Worm (Caenorhabditis elegans) whole organism, L3 larva: Measurements from ENCODE around the gene gst-40.

ENCODE experiments used
- R02D3.7 ChIP-seq: fragments of 150-350 bp; optimal IDR thresholded peaks from 2 replicates; lab custom pipeline; 2014; ENCODE audit warnings: missing biosample characterization, missing genetic modification characterization
- aly-2 ChIP-seq: fragments of 150-350 bp; optimal IDR thresholded peaks from 2 replicates; lab custom pipeline; 2014; ENCODE audit warnings: missing biosample characterization, missing genetic modification characterization
- ama-1 ChIP-seq: fragments of 150-350 bp; optimal IDR thresholded peaks from 2 replicates; lab custom pipeline; 2018
- ceh-28 ChIP-seq: fragments of 150-350 bp; optimal IDR thresholded peaks from 2 replicates; lab custom pipeline; 2014; ENCODE audit warnings: missing biosample characterization, missing genetic modification reagents, missing genetic modification characterization
- ceh-9 ChIP-seq: sonication (generic microtip); optimal IDR thresholded peaks from 2 replicates; lab custom pipeline; 2018; ENCODE audit warnings: missing biosample characterization, missing genetic modification characterization
- daf-12 ChIP-seq: fragments of 150-350 bp; optimal IDR thresholded peaks from 2 replicates; lab custom pipeline; 2014; ENCODE audit warnings: missing biosample characterization, missing genetic modification reagents, missing genetic modification characterization
- egl-27 ChIP-seq: sonication (generic microtip); optimal IDR thresholded peaks from 4 replicates; lab custom pipeline; 2017; ENCODE audit warnings: missing biosample characterization, missing genetic modification reagents, missing genetic modification characterization
- egl-5 ChIP-seq: fragments of 150-350 bp; optimal IDR thresholded peaks from 2 replicates; lab custom pipeline; 2017; ENCODE audit warnings: missing biosample characterization, missing genetic modification reagents, missing genetic modification characterization, inconsistent platforms
- elt-1 ChIP-seq: fragments of 150-350 bp; optimal IDR thresholded peaks from 2 replicates; lab custom pipeline; 2014; ENCODE audit warnings: missing biosample characterization, missing genetic modification characterization
- elt-3 ChIP-seq, 3 experiments: fragments of 150-350 bp in 1 of 3; sonication (generic microtip) in 2 of 3; optimal IDR thresholded peaks; 2 replicates in 2 of 3; 4 replicates in 1 of 3; lab custom pipeline; 2014 to 2017; ENCODE audit warnings: missing biosample characterization in 3 of 3, missing genetic modification characterization in 3 of 3
- eor-1 ChIP-seq, 2 experiments: fragments of 150-350 bp; optimal IDR thresholded peaks; 2 replicates each; lab custom pipeline; 2014 to 2018; ENCODE audit warnings: missing biosample characterization in 2 of 2, missing genetic modification characterization in 2 of 2
- hmg-11 ChIP-seq: sonication (generic microtip); optimal IDR thresholded peaks from 2 replicates; lab custom pipeline; 2016; ENCODE audit warnings: missing genetic modification characterization, missing compliant biosample characterization
- jun-1 ChIP-seq: fragments of 150-350 bp; optimal IDR thresholded peaks from 2 replicates; lab custom pipeline; 2014; ENCODE audit warnings: missing biosample characterization, missing genetic modification reagents, missing genetic modification characterization
- lin-39 ChIP-seq: fragments of 150-350 bp; optimal IDR thresholded peaks from 2 replicates; lab custom pipeline; 2018; ENCODE audit warnings: missing biosample characterization, missing genetic modification reagents, missing genetic modification characterization
- mdl-1 ChIP-seq: fragments of 150-350 bp; optimal IDR thresholded peaks from 2 replicates; lab custom pipeline; 2014; ENCODE audit warnings: missing biosample characterization, missing genetic modification characterization
- mml-1 ChIP-seq: fragments of 150-350 bp; sonication (generic microtip); optimal IDR thresholded peaks from 3 replicates; lab custom pipeline; 2014; ENCODE audit warnings: missing biosample characterization, missing genetic modification characterization
- nfya-1 ChIP-seq: sonication (generic microtip); optimal IDR thresholded peaks from 2 replicates; lab custom pipeline; 2017; ENCODE audit warnings: missing genetic modification characterization, mild to moderate bottlenecking, missing compliant biosample characterization, antibody characterized with exemption, moderate library complexity; ENCODE audit not compliant: insufficient read depth
- nhr-11 ChIP-seq: fragments of 150-350 bp; optimal IDR thresholded peaks from 2 replicates; lab custom pipeline; 2014; ENCODE audit warnings: missing biosample characterization, missing genetic modification characterization
- nhr-12 ChIP-seq: fragments of 150-350 bp; optimal IDR thresholded peaks from 2 replicates; lab custom pipeline; 2014; ENCODE audit warnings: missing biosample characterization, missing genetic modification characterization
- nhr-237 ChIP-seq: fragments of 150-350 bp; optimal IDR thresholded peaks from 2 replicates; lab custom pipeline; 2014; ENCODE audit warnings: missing biosample characterization, missing genetic modification characterization
- nhr-28 ChIP-seq: fragments of 150-350 bp; optimal IDR thresholded peaks from 2 replicates; lab custom pipeline; 2014; ENCODE audit warnings: missing biosample characterization, missing genetic modification characterization
- nhr-43 ChIP-seq: sonication (generic microtip); optimal IDR thresholded peaks from 2 replicates; lab custom pipeline; 2016; ENCODE audit warnings: mild to moderate bottlenecking, missing genetic modification characterization, missing compliant biosample characterization; ENCODE audit not compliant: poor library complexity, severe bottlenecking
- nhr-76 ChIP-seq: fragments of 150-350 bp; sonication (generic microtip); optimal IDR thresholded peaks from 5 replicates; lab custom pipeline; 2014; ENCODE audit warnings: missing biosample characterization, missing genetic modification characterization
- pha-4 ChIP-seq: fragments of 150-350 bp; optimal IDR thresholded peaks from 2 replicates; lab custom pipeline; 2014; ENCODE audit warnings: missing biosample characterization, missing genetic modification reagents, missing genetic modification characterization
- pqm-1 ChIP-seq: fragments of 150-350 bp; optimal IDR thresholded peaks from 2 replicates; lab custom pipeline; 2017; ENCODE audit warnings: missing biosample characterization, missing genetic modification characterization, inconsistent platforms
- sea-2 ChIP-seq: fragments of 150-350 bp; sonication (generic microtip); optimal IDR thresholded peaks from 4 replicates; lab custom pipeline; 2014; ENCODE audit warnings: missing biosample characterization, missing genetic modification reagents, missing genetic modification characterization
- skn-1 ChIP-seq: fragments of 150-350 bp; optimal IDR thresholded peaks from 2 replicates; lab custom pipeline; 2014; ENCODE audit warnings: missing biosample characterization, missing genetic modification characterization
- snpc-4 ChIP-seq: fragments of 150-350 bp; optimal IDR thresholded peaks from 2 replicates; lab custom pipeline; 2014; ENCODE audit warnings: missing biosample characterization, missing genetic modification characterization
- tbx-2 ChIP-seq: sonication (generic microtip); optimal IDR thresholded peaks from 2 replicates; lab custom pipeline; 2016; ENCODE audit warnings: mild to moderate bottlenecking, missing genetic modification characterization, missing compliant biosample characterization
- unc-39 ChIP-seq: sonication (generic microtip); optimal IDR thresholded peaks from 4 replicates; lab custom pipeline; 2017; ENCODE audit warnings: missing biosample characterization, missing genetic modification characterization
- unc-62 ChIP-seq: fragments of 150-350 bp; sonication (generic microtip); optimal IDR thresholded peaks from 4 replicates; lab custom pipeline; 2014; ENCODE audit warnings: missing biosample characterization, missing genetic modification reagents, missing genetic modification characterization
- zag-1 ChIP-seq: fragments of 150-350 bp; optimal IDR thresholded peaks from 2 replicates; lab custom pipeline; 2014; ENCODE audit warnings: missing biosample characterization, missing genetic modification characterization
- ztf-11 ChIP-seq: fragments of 150-350 bp; optimal IDR thresholded peaks from 2 replicates; lab custom pipeline; 2014; ENCODE audit warnings: missing biosample characterization, missing genetic modification characterization
- ztf-4 ChIP-seq: fragments of 150-350 bp; optimal IDR thresholded peaks from 2 replicates; lab custom pipeline; 2014; ENCODE audit warnings: missing biosample characterization, missing genetic modification characterization

gst-40 gene

DNA sequence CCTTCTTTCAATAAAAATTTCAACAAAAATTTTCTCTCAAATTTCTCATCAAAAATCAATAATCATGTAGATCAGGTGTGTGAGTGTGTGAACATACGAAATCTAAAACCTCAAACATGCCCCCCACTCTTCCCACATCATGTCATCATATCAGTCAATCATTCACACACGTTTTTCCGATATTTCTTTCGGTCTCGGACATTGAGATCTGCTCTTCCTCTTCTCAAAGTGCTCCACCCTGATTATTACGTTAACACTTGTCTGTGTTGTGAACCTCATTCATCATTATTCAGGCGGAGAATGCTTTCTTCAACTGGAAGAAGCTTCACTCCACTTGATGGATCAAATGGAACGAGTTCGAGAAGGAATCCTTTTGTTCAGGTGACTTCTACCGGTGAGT lies 23.9 kb upstream of the gst-40 start, which contains the start of gene kvs-5:
kvs-5 (plus strand) TSS at position 301 of the 400 bp plus-strand sequence.
- TF ChIP-seq aly-2 (tag; lab: Kevin White, UChicago): no peak
- TF ChIP-seq jun-1: no peak
- TF ChIP-seq, all 47 proteins: peak for 0

DNA sequence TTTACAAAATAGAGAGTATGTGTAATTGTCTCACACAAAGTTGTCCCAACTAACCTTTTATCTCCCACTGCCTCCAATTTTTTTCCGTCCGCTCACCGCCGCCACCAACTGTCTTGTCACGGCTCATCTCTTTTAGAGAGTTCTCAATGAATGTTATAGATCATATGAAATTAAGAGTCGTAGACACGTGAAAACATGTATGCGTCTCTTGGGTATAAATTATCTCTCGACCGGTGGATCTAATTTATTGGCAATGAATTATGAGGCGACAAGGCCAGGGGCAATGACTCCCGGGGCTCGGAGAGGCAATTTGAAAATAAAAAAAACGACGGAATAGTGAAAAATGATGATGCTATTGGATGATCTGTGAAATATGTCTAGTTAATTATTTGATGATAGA lies 19.6 kb upstream of the gst-40 start:
- TF ChIP-seq egl-27 (tag; lab: Kevin White, UChicago) (no peak), nhr-237 (tag; lab: Kevin White, UChicago) (no peak), pqm-1 (no peak), ceh-9 (no peak), daf-12 (tag; lab: Kevin White, UChicago) (no peak), ztf-4 (no peak), ceh-28 (tag; lab: Kevin White, UChicago) (no peak), hmg-11 (tag; lab: Kevin White, UChicago) (no peak), skn-1 (tag; lab: Kevin White, UChicago) (no peak), pha-4 (tag; lab: Kevin White, UChicago) (no peak), ama-1 (lab: Kevin White, UChicago) (no peak), nfya-1 (tag; lab: Kevin White, UChicago) (peak; percentile 17), elt-1 (tag; lab: Kevin White, UChicago) (no peak), unc-62 (no peak), aly-2 (tag; lab: Kevin White, UChicago) (no peak), egl-5 (tag; lab: Kevin White, UChicago) (peak; percentile 87), nhr-43 (no peak), R02D3.7 (tag; lab: Kevin White, UChicago) (no peak), mdl-1 (no peak), lin-39 (tag; lab: Kevin White, UChicago) (peak; percentile 2), tbx-2 (tag; lab: Kevin White, UChicago) (no peak)

DNA sequence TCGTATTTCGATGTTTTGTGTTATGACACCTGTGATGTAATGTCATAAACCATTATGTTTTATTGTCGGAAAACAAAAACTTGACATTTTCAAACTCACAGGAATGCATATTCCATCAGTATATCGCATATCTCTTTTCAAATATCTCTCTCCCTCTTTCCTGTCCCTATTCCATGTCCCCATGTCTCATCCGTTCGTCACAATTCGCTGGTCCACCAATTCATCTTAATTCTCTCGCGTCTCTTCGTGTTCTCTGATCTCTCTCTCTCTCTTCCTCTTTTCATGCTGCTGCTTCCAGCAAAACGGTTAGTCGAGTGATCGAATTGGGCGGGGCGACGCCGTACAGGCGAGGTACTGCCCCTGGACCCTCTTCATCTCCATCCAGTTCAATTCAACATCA lies 18.5 kb upstream of the gst-40 start:
- TF ChIP-seq elt-1 (tag; lab: Kevin White, UChicago) (no peak), snpc-4 (tag; lab: Kevin White, UChicago) (no peak), nhr-11 (tag; lab: Kevin White, UChicago) (no peak), skn-1 (tag; lab: Kevin White, UChicago) (no peak), pqm-1 (no peak), unc-62 (no peak), unc-39 (no peak), aly-2 (tag; lab: Kevin White, UChicago) (no peak)

- TF ChIP-seq snpc-4 (tag; lab: Kevin White, UChicago): no peak
- no peak for TF ChIP-seq ceh-28 (tag; lab: Kevin White, UChicago)
- no peak for TF ChIP-seq ztf-11 (tag; lab: Kevin White, UChicago)
- no peak for TF ChIP-seq sea-2 (GFP tag; lab: Kevin White, UChicago)
- TF ChIP-seq ama-1 (lab: Kevin White, UChicago): no peak
These were observed 14.0 kb upstream of the gst-40 start for ce11 chrIV:746333-746732.

DNA sequence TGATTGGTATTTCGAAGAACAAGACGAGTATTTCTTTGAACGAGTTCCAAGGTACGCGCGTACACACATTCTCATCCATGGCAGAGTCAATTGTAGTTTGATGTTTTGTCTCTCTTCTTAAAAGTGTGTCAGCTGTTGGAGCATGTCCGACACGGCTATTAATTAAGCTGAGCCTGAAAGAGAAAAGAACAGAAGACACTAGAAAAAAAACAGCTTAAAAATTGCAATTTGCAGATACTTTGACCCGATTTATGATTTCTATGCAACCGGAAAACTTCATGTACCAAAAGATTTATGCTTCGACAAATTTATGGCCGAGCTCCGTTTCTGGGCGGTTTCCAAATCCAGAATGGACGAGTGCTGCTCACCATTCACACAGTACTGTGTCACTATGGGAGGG lies 10.7 kb upstream of the gst-40 start:
- TF ChIP-seq mdl-1 (no peak), aly-2 (tag; lab: Kevin White, UChicago) (no peak), mml-1 (tag; lab: Kevin White, UChicago) (no peak), zag-1 (no peak), unc-62 (no peak), nhr-76 (tag; lab: Kevin White, UChicago) (no peak), nhr-237 (tag; lab: Kevin White, UChicago) (no peak), elt-3 (tag; optimal IDR thresholded peaks at IDR 0.05; lab: Kevin White, UChicago) (no peak), eor-1 (tag; optimal IDR thresholded peaks at IDR 0.05; lab: Kevin White, UChicago) (no peak)

- no peak for TF ChIP-seq daf-12 (tag; lab: Kevin White, UChicago)
- TF ChIP-seq unc-62: no peak
- no peak for TF ChIP-seq R02D3.7 (tag; lab: Kevin White, UChicago)
- no peak for TF ChIP-seq jun-1
- no peak for TF ChIP-seq ama-1 (lab: Kevin White, UChicago)
- TF ChIP-seq unc-39: no peak
- no peak for TF ChIP-seq nhr-28 (tag; lab: Kevin White, UChicago)
- no peak for TF ChIP-seq nhr-12 (tag; lab: Kevin White, UChicago)
- TF ChIP-seq nhr-76 (tag; lab: Kevin White, UChicago): no peak
- no peak for TF ChIP-seq lin-39 (tag; lab: Kevin White, UChicago)
- TF ChIP-seq ceh-28 (tag; lab: Kevin White, UChicago): no peak
These were observed 5.8 kb upstream of the gst-40 start for ce11 chrIV:754357-754972.
